Worm (Caenorhabditis elegans) whole organism, late embryonic: ENCODE data around the gene srd-16.

Experiments
- C08G9.2 ChIP-seq: sonication (generic microtip); optimal IDR thresholded peaks from 2 replicates; lab custom pipeline; 2016; ENCODE audit warnings: mild to moderate bottlenecking, missing genetic modification characterization, moderate library complexity, missing compliant biosample characterization
- C38D4.7 ChIP-seq: fragments of 200-800 bp; sonication (Bioruptor generic); optimal IDR thresholded peaks from 2 replicates; lab custom pipeline; 2018; ENCODE audit warnings: mild to moderate bottlenecking, missing genetic modification characterization, moderate library complexity, missing compliant biosample characterization
- Y22D7AL.16 ChIP-seq: sonication (generic microtip); optimal IDR thresholded peaks from 2 replicates; lab custom pipeline; 2016; ENCODE audit warnings: missing genetic modification characterization, missing compliant biosample characterization
- ahr-1 ChIP-seq: sonication (generic microtip); optimal IDR thresholded peaks from 2 replicates; lab custom pipeline; 2016; ENCODE audit warnings: missing genetic modification characterization, missing compliant biosample characterization
- ama-1 ChIP-seq: fragments of 150-350 bp; optimal IDR thresholded peaks from 2 replicates; lab custom pipeline; 2014
- ceh-14 ChIP-seq: sonication (generic microtip); optimal IDR thresholded peaks from 2 replicates; lab custom pipeline; 2016; ENCODE audit warnings: missing genotype, missing genetic modification characterization, missing compliant biosample characterization
- ceh-18 ChIP-seq: sonication (generic microtip); optimal IDR thresholded peaks from 2 replicates; lab custom pipeline; 2016; ENCODE audit warnings: missing genetic modification characterization, missing compliant biosample characterization
- ceh-22 ChIP-seq: sonication (generic microtip); optimal IDR thresholded peaks from 2 replicates; lab custom pipeline; 2017; ENCODE audit warnings: missing biosample characterization, missing genetic modification characterization
- ceh-31 ChIP-seq: sonication (generic microtip); optimal IDR thresholded peaks from 2 replicates; lab custom pipeline; 2016; ENCODE audit warnings: missing genetic modification characterization, missing compliant biosample characterization
- ceh-34 ChIP-seq: sonication (generic microtip); optimal IDR thresholded peaks from 2 replicates; lab custom pipeline; 2016; ENCODE audit warnings: mild to moderate bottlenecking, missing genetic modification characterization, missing compliant biosample characterization
- ceh-48 ChIP-seq: sonication (generic microtip); optimal IDR thresholded peaks from 2 replicates; lab custom pipeline; 2016; ENCODE audit warnings: missing genetic modification characterization, inconsistent platforms, missing compliant biosample characterization
- ceh-6 ChIP-seq: fragments of 200-800 bp; sonication (Bioruptor generic); optimal IDR thresholded peaks from 2 replicates; lab custom pipeline; 2018; ENCODE audit warnings: mild to moderate bottlenecking, missing genetic modification characterization, missing compliant biosample characterization
- che-1 ChIP-seq: sonication (generic microtip); optimal IDR thresholded peaks from 2 replicates; lab custom pipeline; 2016; ENCODE audit warnings: mild to moderate bottlenecking, missing genetic modification characterization, missing compliant biosample characterization
- dmd-4 ChIP-seq: sonication (generic microtip); optimal IDR thresholded peaks from 2 replicates; lab custom pipeline; 2016; ENCODE audit warnings: borderline replicate concordance, missing genetic modification characterization, missing compliant biosample characterization
- dve-1 ChIP-seq: sonication (generic microtip); optimal IDR thresholded peaks from 2 replicates; lab custom pipeline; 2017; ENCODE audit warnings: antibody characterized with exemption, mild to moderate bottlenecking, missing genetic modification characterization, missing compliant biosample characterization
- elt-2 ChIP-seq: sonication (generic microtip); optimal IDR thresholded peaks from 2 replicates; lab custom pipeline; 2016; ENCODE audit warnings: missing genetic modification reagents, missing genetic modification characterization, missing compliant biosample characterization
- elt-4 ChIP-seq: sonication (generic microtip); optimal IDR thresholded peaks from 2 replicates; lab custom pipeline; 2016; ENCODE audit warnings: missing genetic modification characterization, missing compliant biosample characterization
- fkh-10 ChIP-seq: fragments of 150-350 bp; optimal IDR thresholded peaks from 2 replicates; lab custom pipeline; 2014; ENCODE audit warnings: missing biosample characterization, missing genetic modification reagents, missing genetic modification characterization
- fkh-6 ChIP-seq: sonication (generic microtip); optimal IDR thresholded peaks from 2 replicates; lab custom pipeline; 2016; ENCODE audit warnings: missing genetic modification characterization, missing compliant biosample characterization
- hlh-13 ChIP-seq: fragments of 200-800 bp; sonication (Bioruptor generic); optimal IDR thresholded peaks from 2 replicates; lab custom pipeline; 2018; ENCODE audit warnings: mild to moderate bottlenecking, missing genetic modification characterization, missing compliant biosample characterization
- hlh-15 ChIP-seq: sonication (generic microtip); optimal IDR thresholded peaks from 2 replicates; lab custom pipeline; 2016; ENCODE audit warnings: missing genetic modification characterization, missing compliant biosample characterization
- lim-6 ChIP-seq: sonication (generic microtip); optimal IDR thresholded peaks from 2 replicates; lab custom pipeline; 2016; ENCODE audit warnings: missing genetic modification characterization, missing compliant biosample characterization
- mec-3 ChIP-seq: sonication (generic microtip); optimal IDR thresholded peaks from 2 replicates; lab custom pipeline; 2016; ENCODE audit warnings: borderline replicate concordance, missing genetic modification characterization, missing compliant biosample characterization
- nfya-1 ChIP-seq: sonication (generic microtip); optimal IDR thresholded peaks from 2 replicates; lab custom pipeline; 2017; ENCODE audit warnings: missing genetic modification characterization, mild to moderate bottlenecking, missing compliant biosample characterization, antibody characterized with exemption, moderate library complexity
- nhr-11 ChIP-seq: fragments of 150-350 bp; optimal IDR thresholded peaks from 2 replicates; lab custom pipeline; 2014; ENCODE audit warnings: missing biosample characterization, missing genetic modification characterization
- nhr-232 ChIP-seq: sonication (generic microtip); optimal IDR thresholded peaks from 2 replicates; lab custom pipeline; 2016; ENCODE audit warnings: missing genetic modification characterization, missing compliant biosample characterization
- pag-3 ChIP-seq: sonication (generic microtip); optimal IDR thresholded peaks from 2 replicates; lab custom pipeline; 2016; ENCODE audit warnings: missing compliant biosample characterization, missing genetic modification characterization, borderline replicate concordance
- pax-1 ChIP-seq: fragments of 150-350 bp; optimal IDR thresholded peaks from 2 replicates; lab custom pipeline; 2014; ENCODE audit warnings: missing biosample characterization, missing genetic modification characterization
- pha-2 ChIP-seq: sonication (generic microtip); optimal IDR thresholded peaks from 2 replicates; lab custom pipeline; 2017; ENCODE audit warnings: mild to moderate bottlenecking, missing genetic modification characterization, missing compliant biosample characterization
- pha-4 ChIP-seq: fragments of 150-350 bp; optimal IDR thresholded peaks from 2 replicates; lab custom pipeline; 2018; ENCODE audit warnings: missing biosample characterization, missing genetic modification reagents, missing genetic modification characterization
- pros-1 ChIP-seq: fragments of 150-350 bp; optimal IDR thresholded peaks from 2 replicates; lab custom pipeline; 2014; ENCODE audit warnings: missing biosample characterization, missing genetic modification reagents, missing genetic modification characterization
- ref-2 ChIP-seq: sonication (generic microtip); optimal IDR thresholded peaks from 2 replicates; lab custom pipeline; 2016; ENCODE audit warnings: missing genetic modification characterization, missing compliant biosample characterization
- rnt-1 ChIP-seq: sonication (generic microtip); optimal IDR thresholded peaks from 2 replicates; lab custom pipeline; 2016; ENCODE audit warnings: missing genetic modification characterization, missing compliant biosample characterization
- tbx-2 ChIP-seq: sonication (generic microtip); optimal IDR thresholded peaks from 2 replicates; lab custom pipeline; 2016; ENCODE audit warnings: missing genetic modification characterization, missing compliant biosample characterization
- ttx-3 ChIP-seq: sonication (generic microtip); optimal IDR thresholded peaks from 2 replicates; lab custom pipeline; 2016; ENCODE audit warnings: missing genetic modification reagents, missing genetic modification characterization, missing compliant biosample characterization
- unc-42 ChIP-seq: sonication (generic microtip); optimal IDR thresholded peaks from 2 replicates; lab custom pipeline; 2016; ENCODE audit warnings: missing genotype, missing genetic modification characterization, missing compliant biosample characterization
- unc-86 ChIP-seq: sonication (generic microtip); optimal IDR thresholded peaks from 2 replicates; lab custom pipeline; 2016; ENCODE audit warnings: missing genetic modification characterization, missing compliant biosample characterization
- zip-5 ChIP-seq: sonication (generic microtip); optimal IDR thresholded peaks from 2 replicates; lab custom pipeline; 2016; ENCODE audit warnings: missing genetic modification characterization, missing compliant biosample characterization

Gene srd-16

ce11 chrV:5882429-5882828, 17.4 kb downstream of the srd-16 start:
- no peak for TF ChIP-seq ceh-18 (tag; lab: Kevin White, UChicago)
- no peak for TF ChIP-seq ceh-22 (tag; lab: Kevin White, UChicago)
- no peak for TF ChIP-seq unc-42
- no peak for TF ChIP-seq hlh-13
- TF ChIP-seq ama-1 (lab: Kevin White, UChicago) = no peak
- no peak for TF ChIP-seq nhr-232 (tag; lab: Kevin White, UChicago)

- TF ChIP-seq pha-4 (tag; lab: Kevin White, UChicago) = no peak
- TF ChIP-seq dve-1 (tag; lab: Kevin White, UChicago) = no peak
- no peak for TF ChIP-seq hlh-15 (tag; lab: Kevin White, UChicago)
- no peak for TF ChIP-seq nhr-11 (tag; lab: Kevin White, UChicago)
- no peak for TF ChIP-seq ceh-18 (tag; lab: Kevin White, UChicago)
- TF ChIP-seq fkh-10 (GFP tag; lab: Kevin White, UChicago) = no peak
- TF ChIP-seq tbx-2 (tag; lab: Kevin White, UChicago) = no peak
- TF ChIP-seq ref-2 (tag; lab: Kevin White, UChicago) = no peak
- no peak for TF ChIP-seq fkh-6 (tag; lab: Kevin White, UChicago)
- TF ChIP-seq ceh-14 (tag; lab: Kevin White, UChicago) = no peak
- no peak for TF ChIP-seq rnt-1
- no peak for TF ChIP-seq nhr-232 (tag; lab: Kevin White, UChicago)
- TF ChIP-seq pax-1 (tag; lab: Kevin White, UChicago) = no peak
- no peak for TF ChIP-seq pag-3 (tag; lab: Kevin White, UChicago)
- no peak for TF ChIP-seq che-1 (tag; lab: Kevin White, UChicago)
- TF ChIP-seq ceh-6 (GFP tag; lab: Kevin White, UChicago) = no peak
Measured at ce11 chrV:5880064-5880463, 19.8 kb downstream of the srd-16 start, which contains the start of gene C02G6.3. Gene C02G6.3, plus strand, starts transcription at chrV:5880364.

ce11 chrV:5876966-5877365, 22.9 kb downstream of the srd-16 start:
- TF ChIP-seq Y22D7AL.16 (tag; lab: Kevin White, UChicago) = no peak

ce11 chrV:5871759-5872158, 28.1 kb downstream of the srd-16 start, which contains the start of gene C02G6.2:
Gene C02G6.2, plus strand, starts transcription at chrV:5872059.
- TF ChIP-seq ceh-48 (no peak), pag-3 (tag; lab: Kevin White, UChicago) (no peak), ttx-3 (tag; lab: Kevin White, UChicago) (no peak), ahr-1 (tag; lab: Kevin White, UChicago) (no peak), C08G9.2 (no peak), zip-5 (no peak), ama-1 (lab: Kevin White, UChicago) (no peak), mec-3 (tag; lab: Kevin White, UChicago) (no peak), unc-86 (tag; lab: Kevin White, UChicago) (no peak), pros-1 (tag; lab: Kevin White, UChicago) (no peak), elt-2 (tag; lab: Kevin White, UChicago) (no peak), fkh-10 (GFP tag; lab: Kevin White, UChicago) (no peak), ceh-31 (tag; lab: Kevin White, UChicago) (no peak), fkh-6 (tag; lab: Kevin White, UChicago) (no peak), ceh-14 (tag; lab: Kevin White, UChicago) (no peak), rnt-1 (no peak)

ce11 chrV:5869227-5869626, 30.6 kb downstream of the srd-16 start, which contains the start of gene F26F12.4:
Gene F26F12.4, minus strand, starts transcription at chrV:5869327.
- TF ChIP-seq pag-3 (tag; lab: Kevin White, UChicago) = no peak
- TF ChIP-seq ceh-48 = no peak
- TF ChIP-seq pha-2 (tag; lab: Kevin White, UChicago) = no peak
- TF ChIP-seq elt-2 (tag; lab: Kevin White, UChicago) = no peak
- TF ChIP-seq pros-1 (tag; lab: Kevin White, UChicago) = no peak
- TF ChIP-seq C38D4.7 = no peak
- TF ChIP-seq unc-86 (tag; lab: Kevin White, UChicago) = no peak
- no peak for TF ChIP-seq nfya-1
- TF ChIP-seq elt-4 = no peak
- no peak for TF ChIP-seq ceh-31 (tag; lab: Kevin White, UChicago)
- no peak for TF ChIP-seq unc-42
- no peak for TF ChIP-seq lim-6
- TF ChIP-seq Y22D7AL.16 (tag; lab: Kevin White, UChicago) = no peak
- TF ChIP-seq ceh-34 (tag; lab: Kevin White, UChicago) = no peak
- TF ChIP-seq dmd-4 (tag; lab: Kevin White, UChicago) = no peak
